Worm (Caenorhabditis elegans) whole organism, L4/young adult: Measurements from ENCODE around the gene mrpl-36.

ENCODE experiments used
- W03F9.2 ChIP-seq: fragments of 150-350 bp; optimal IDR thresholded peaks from 2 replicates; lab custom pipeline; 2014; ENCODE audit warnings: missing biosample characterization, missing genetic modification characterization
- dao-5 ChIP-seq: sonication (generic microtip); optimal IDR thresholded peaks from 2 replicates; lab custom pipeline; 2016; ENCODE audit warnings: missing genotype, missing genetic modification characterization, moderate library complexity, missing compliant biosample characterization
- him-1 ChIP-seq: sonication (generic microtip); optimal IDR thresholded peaks from 2 replicates; lab custom pipeline; 2016; ENCODE audit warnings: missing genotype, missing genetic modification reagents, missing genetic modification characterization, missing compliant biosample characterization

The mrpl-36 gene

DNA sequence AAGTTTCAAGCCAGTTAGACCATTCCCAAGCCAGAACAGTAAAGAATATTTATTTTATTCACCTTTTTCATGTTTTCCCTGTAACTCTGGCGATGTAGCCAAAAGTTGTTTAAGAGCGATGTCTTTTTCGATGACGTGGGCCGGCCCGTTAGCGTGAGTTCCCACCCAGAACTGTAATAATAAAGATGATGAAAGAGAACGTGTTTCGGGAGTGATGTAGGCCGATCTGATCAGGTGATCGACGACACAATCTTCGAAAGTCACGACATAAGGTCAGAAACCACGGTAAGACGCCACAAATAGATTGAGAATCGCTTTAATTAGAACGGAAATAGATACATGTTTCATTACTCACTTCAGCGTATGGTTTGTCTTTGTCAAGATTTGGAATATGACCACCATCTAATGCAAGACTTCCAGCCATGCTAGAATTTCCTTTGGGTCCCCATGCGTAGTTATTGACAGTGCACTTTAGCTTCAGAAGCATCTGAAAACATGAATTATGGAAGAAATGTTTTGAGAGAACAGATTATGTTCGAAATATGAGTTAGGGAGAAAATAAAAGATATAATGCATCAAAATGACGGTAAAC is 40.9 kb downstream of the mrpl-36 start, which contains the start of gene ZK632.4:
ZK632.4 (minus strand) TSS at position 487 of the 592 bp plus-strand sequence.
- no peak for TF ChIP-seq him-1 (tag; lab: Kevin White, UChicago)
- no peak for TF ChIP-seq W03F9.2 (tag; lab: Kevin White, UChicago)
- no peak for TF ChIP-seq dao-5 (tag; lab: Kevin White, UChicago)

DNA sequence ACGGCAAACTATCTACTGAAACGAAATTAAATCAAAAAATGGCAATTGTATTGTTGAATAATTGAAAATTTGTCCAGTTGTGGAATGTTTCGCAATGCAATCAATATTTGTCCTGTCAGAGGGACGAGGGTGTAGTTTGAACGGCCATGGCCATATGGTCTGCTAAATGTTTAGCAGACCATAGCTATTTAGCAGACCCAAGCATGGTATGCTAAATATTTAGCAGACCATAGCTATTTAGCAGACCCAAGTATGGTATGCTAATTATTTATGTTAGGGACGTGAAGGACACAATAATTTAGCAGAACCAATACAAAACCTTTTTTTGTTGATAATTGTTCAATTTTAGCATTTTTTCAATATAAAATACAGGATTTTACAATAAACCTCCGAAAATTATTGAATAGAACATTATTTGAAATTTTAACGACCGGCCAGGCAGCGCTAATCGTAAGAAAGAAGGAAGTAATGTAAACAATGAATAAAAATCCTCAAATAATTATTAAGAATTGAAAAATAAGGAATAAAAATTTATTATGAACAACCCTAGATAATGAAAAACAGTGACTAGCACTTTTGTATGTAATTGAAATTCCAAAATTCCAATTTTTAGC is 42.8 kb downstream of the mrpl-36 start, which contains the start of gene riok-3:
riok-3 (minus strand) TSS at position 15 of the 614 bp plus-strand sequence.
- TF ChIP-seq him-1 (tag; lab: Kevin White, UChicago) = no peak

DNA sequence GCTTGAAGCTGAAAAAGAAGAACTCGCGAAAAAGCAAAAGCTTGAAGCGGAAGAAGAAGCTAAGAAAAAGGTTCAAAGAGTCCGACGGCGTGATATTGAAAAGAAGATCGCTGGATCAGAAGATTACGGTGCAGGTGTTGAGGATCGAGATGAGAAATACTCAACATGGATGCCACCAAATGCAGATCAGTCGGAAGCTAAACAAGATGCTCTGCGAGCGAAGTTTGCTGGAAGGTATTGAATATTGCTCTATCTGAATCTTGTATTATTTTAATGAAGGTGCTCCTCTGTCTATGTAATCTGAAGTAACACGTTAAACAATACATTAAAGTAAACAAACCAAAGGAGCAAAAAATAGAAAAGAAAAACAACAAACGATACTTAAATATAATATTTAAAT is 45.9 kb downstream of the mrpl-36 start:
- TF ChIP-seq dao-5 (tag; lab: Kevin White, UChicago) (no peak), him-1 (tag; lab: Kevin White, UChicago) (no peak), W03F9.2 (tag; lab: Kevin White, UChicago) (no peak)

DNA sequence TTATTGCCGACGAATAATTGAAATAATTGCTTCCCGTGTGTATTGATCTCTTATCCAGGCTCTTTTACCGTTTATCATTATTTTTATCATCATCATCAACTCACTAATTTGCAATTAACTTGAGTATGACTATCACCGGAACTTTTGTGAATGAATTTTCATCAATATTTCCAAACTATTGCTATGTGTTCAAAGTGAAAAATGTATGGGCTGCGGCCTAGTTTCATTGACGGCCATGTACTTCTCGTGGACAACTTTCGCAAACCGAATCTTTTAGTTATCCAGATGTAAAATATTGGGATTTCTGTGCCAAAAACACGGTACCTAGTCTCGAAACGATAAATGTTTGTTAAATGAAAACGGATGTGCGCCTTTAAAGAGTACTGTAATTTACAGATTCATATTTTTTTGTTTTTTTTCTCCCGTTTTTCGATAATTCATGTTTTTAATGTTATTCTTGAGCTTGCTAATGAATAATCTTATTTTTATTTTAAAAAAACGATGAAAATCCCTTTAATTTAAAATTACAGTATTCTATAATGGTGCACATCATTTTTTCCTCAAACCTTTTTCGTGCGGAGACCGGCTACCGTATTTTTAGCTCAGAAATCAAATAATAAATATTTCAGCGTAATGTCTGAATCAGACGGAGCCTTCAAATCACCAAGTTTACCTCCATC is 49.3 kb downstream of the mrpl-36 start, which contains the start of gene ZK632.2:
ZK632.2 (plus strand) TSS at position 630 of the 680 bp plus-strand sequence.
- no peak for TF ChIP-seq W03F9.2 (tag; lab: Kevin White, UChicago)
- no peak for TF ChIP-seq dao-5 (tag; lab: Kevin White, UChicago)
- TF ChIP-seq him-1 (tag; lab: Kevin White, UChicago) = no peak
